Fruit fly (Drosophila melanogaster) whole organism, embryonic: ENCODE results near the gene ZnT35C.
A peak's percentile ranks its signal among the peaks of the same experiment; 100 is the strongest.

Experiments
- CG10147 ChIP-seq: fragments of 200-800 bp; sonication (Bioruptor generic); optimal IDR thresholded peaks from 2 replicates; lab custom pipeline; 2019; ENCODE audit warnings: missing biosample characterization, mild to moderate bottlenecking, missing genetic modification characterization, moderate library complexity
- CG10274 ChIP-seq: fragments of 200-800 bp; sonication (Bioruptor generic); optimal IDR thresholded peaks from 3 replicates; lab custom pipeline; 2017; ENCODE audit warnings: missing biosample characterization, mild to moderate bottlenecking, missing genetic modification characterization
- CG12299 ChIP-seq: fragments of 200-800 bp; sonication (Bioruptor generic); optimal IDR thresholded peaks from 2 replicates; lab custom pipeline; 2018; ENCODE audit warnings: missing biosample characterization, mild to moderate bottlenecking, missing genetic modification characterization
- CG1233 ChIP-seq: fragments of 200-800 bp; sonication (Bioruptor generic); optimal IDR thresholded peaks from 4 replicates; lab custom pipeline; 2018; ENCODE audit warnings: missing biosample characterization, mild to moderate bottlenecking, missing genetic modification characterization
- CG13424 ChIP-seq: fragments of 200-800 bp; sonication (Bioruptor generic); optimal IDR thresholded peaks from 2 replicates; lab custom pipeline; 2019; ENCODE audit warnings: missing biosample characterization, mild to moderate bottlenecking, missing genetic modification characterization, moderate library complexity
- CG14860 ChIP-seq: fragments of 200-800 bp; sonication (Bioruptor generic); IDR thresholded peaks from 3 replicates; pipeline ENCODE4 v1.3.6; 2022; ENCODE audit warnings: missing biosample characterization, missing genetic modification characterization; ENCODE audit not compliant: partially characterized antibody
- CG16779 ChIP-seq: fragments of 200-800 bp; sonication (Bioruptor generic); IDR thresholded peaks from 2 replicates; pipeline ENCODE4 v1.3.6; 2022; ENCODE audit warnings: missing biosample characterization, missing genetic modification characterization
- CG18262 ChIP-seq: fragments of 200-800 bp; optimal IDR thresholded peaks from 3 replicates; lab custom pipeline; 2019; ENCODE audit warnings: missing biosample characterization, mild to moderate bottlenecking, missing genetic modification characterization, moderate library complexity
- CG18619 ChIP-seq: fragments of 200-800 bp; sonication (Bioruptor generic); optimal IDR thresholded peaks from 3 replicates; lab custom pipeline; 2017; ENCODE audit warnings: missing biosample characterization, mild to moderate bottlenecking, missing genetic modification characterization
- CG32532 ChIP-seq: fragments of 200-800 bp; sonication (Bioruptor generic); IDR thresholded peaks from 2 replicates; pipeline ENCODE4 v1.3.6; 2022; ENCODE audit warnings: missing biosample characterization, missing genetic modification characterization
- CG42726 ChIP-seq: fragments of 200-800 bp; sonication (Bioruptor generic); IDR thresholded peaks from 2 replicates; pipeline ENCODE4 v1.3.6; 2022; ENCODE audit warnings: missing biosample characterization, missing genetic modification characterization; ENCODE audit not compliant: partially characterized antibody
- CG8944 ChIP-seq: fragments of 200-800 bp; sonication (Bioruptor generic); optimal IDR thresholded peaks from 3 replicates; lab custom pipeline; 2016; ENCODE audit warnings: missing biosample characterization, missing genetic modification characterization
- CG9437 ChIP-seq: fragments of 200-800 bp; sonication (Bioruptor generic); optimal IDR thresholded peaks from 2 replicates; lab custom pipeline; 2018; ENCODE audit warnings: missing biosample characterization, mild to moderate bottlenecking, missing genetic modification characterization
- Dll ChIP-seq: fragments of 200-800 bp; sonication (Bioruptor generic); IDR thresholded peaks from 4 replicates; pipeline ENCODE4 v1.3.6; 2022; ENCODE audit warnings: missing biosample characterization, missing genetic modification characterization; ENCODE audit not compliant: partially characterized antibody
- E2f1 ChIP-seq: fragments of 200-800 bp; sonication (Bioruptor generic); IDR thresholded peaks from 2 replicates; pipeline ENCODE4 v1.3.6; 2022; ENCODE audit warnings: missing biosample characterization, missing genetic modification characterization
- MESR4 ChIP-seq: fragments of 200-800 bp; sonication (Bioruptor generic); optimal IDR thresholded peaks from 2 replicates; lab custom pipeline; 2018; ENCODE audit warnings: missing biosample characterization, mild to moderate bottlenecking, missing genetic modification characterization, moderate library complexity
- NC2α ChIP-seq: fragments of 200-800 bp; sonication (Bioruptor generic); optimal IDR thresholded peaks from 2 replicates; lab custom pipeline; 2016; ENCODE audit warnings: missing biosample characterization, missing genetic modification characterization
- Poxn ChIP-seq: fragments of 200-800 bp; sonication (Bioruptor generic); IDR thresholded peaks from 2 replicates; pipeline ENCODE4 v1.3.6; 2022; ENCODE audit warnings: missing biosample characterization, missing genetic modification characterization
- Rx ChIP-seq: fragments of 200-800 bp; sonication (Bioruptor generic); IDR thresholded peaks from 2 replicates; pipeline ENCODE4 v1.3.6; 2022; ENCODE audit warnings: missing biosample characterization, missing genetic modification characterization
- Xbp1 ChIP-seq: fragments of 200-800 bp; sonication (Bioruptor generic); optimal IDR thresholded peaks from 3 replicates; lab custom pipeline; 2016; ENCODE audit warnings: missing biosample characterization, mild to moderate bottlenecking, missing genetic modification characterization
- ab ChIP-seq: fragments of 200-800 bp; sonication (Bioruptor generic); optimal IDR thresholded peaks from 2 replicates; lab custom pipeline; 2016; ENCODE audit warnings: missing biosample characterization, missing genetic modification characterization
- amos ChIP-seq: fragments of 200-800 bp; sonication (Bioruptor generic); IDR thresholded peaks from 2 replicates; pipeline ENCODE4 v1.3.6; 2022; ENCODE audit warnings: missing biosample characterization, missing genetic modification characterization; ENCODE audit not compliant: partially characterized antibody
- ash1 ChIP-seq: fragments of 200-800 bp; sonication (Bioruptor generic); optimal IDR thresholded peaks from 2 replicates; lab custom pipeline; 2018; ENCODE audit warnings: missing biosample characterization, mild to moderate bottlenecking, missing genetic modification characterization
- br ChIP-seq: fragments of >200 bp; optimal IDR thresholded peaks from 2 replicates; lab custom pipeline; 2017
- chn ChIP-seq: fragments of 200-800 bp; sonication (Bioruptor generic); optimal IDR thresholded peaks from 2 replicates; lab custom pipeline; 2016; ENCODE audit warnings: missing biosample characterization, missing genetic modification characterization
- ci ChIP-seq: fragments of 200-800 bp; sonication (Bioruptor generic); IDR thresholded peaks from 3 replicates; pipeline ENCODE4 v1.3.6; 2022; ENCODE audit warnings: missing biosample characterization, missing genetic modification characterization
- dati ChIP-seq: fragments of 200-800 bp; sonication (Bioruptor generic); IDR thresholded peaks from 2 replicates; pipeline ENCODE4 v1.3.6; 2022; ENCODE audit warnings: missing biosample characterization, missing genetic modification characterization
- dimm ChIP-seq: fragments of 200-800 bp; sonication (Bioruptor generic); IDR thresholded peaks from 2 replicates; pipeline ENCODE4 v1.3.6; 2022; ENCODE audit warnings: missing biosample characterization, missing genetic modification characterization
- dysf ChIP-seq: fragments of 200-800 bp; sonication (Bioruptor generic); IDR thresholded peaks from 3 replicates; pipeline ENCODE4 v1.3.6; 2022; ENCODE audit warnings: missing biosample characterization, missing genetic modification characterization
- esg ChIP-seq: fragments of 200-800 bp; sonication (Bioruptor generic); conservative IDR thresholded peaks from 2 replicates; pipeline ENCODE4 v1.3.6; 2022; ENCODE audit warnings: missing biosample characterization, missing genetic modification characterization
- exex ChIP-seq: fragments of 200-800 bp; sonication (Bioruptor generic); optimal IDR thresholded peaks from 4 replicates; lab custom pipeline; 2018; ENCODE audit warnings: missing biosample characterization, mild to moderate bottlenecking, missing genetic modification characterization, moderate library complexity
- ftz-f1 ChIP-seq: fragments of 200-800 bp; sonication (Bioruptor generic); optimal IDR thresholded peaks from 2 replicates; lab custom pipeline; 2016; ENCODE audit warnings: missing biosample characterization, missing genetic modification characterization
- gcm2 ChIP-seq: fragments of 200-800 bp; sonication (Bioruptor generic); optimal IDR thresholded peaks from 2 replicates; lab custom pipeline; 2016; ENCODE audit warnings: missing biosample characterization, missing genetic modification characterization
- gt ChIP-seq: fragments of 200-800 bp; sonication (Bioruptor generic); IDR thresholded peaks from 2 replicates; pipeline ENCODE4 v1.3.6; 2022; ENCODE audit warnings: missing biosample characterization, missing genetic modification characterization
- hb ChIP-seq: fragments of 200-800 bp; sonication (Bioruptor generic); IDR thresholded peaks from 3 replicates; pipeline ENCODE4 v1.3.6; 2022; ENCODE audit warnings: missing biosample characterization, missing genetic modification characterization; ENCODE audit not compliant: partially characterized antibody
- hkb ChIP-seq, 2 experiments: fragments of 200-800 bp in 1 of 2; fragments of >200 bp in 1 of 2; sonication (Bioruptor generic) in 1 of 2; IDR thresholded peaks in 1 of 2; optimal IDR thresholded peaks in 1 of 2; 2 replicates each; pipeline versions ENCODE4 v1.3.6 to Lab custom; 2017 to 2022; ENCODE audit warnings: missing biosample characterization in 1 of 2, missing genetic modification characterization in 1 of 2
- hth ChIP-seq: fragments of >200 bp; optimal IDR thresholded peaks from 2 replicates; lab custom pipeline; 2017; ENCODE audit warnings: inconsistent platforms
- mld ChIP-seq: fragments of 200-800 bp; sonication (Bioruptor generic); IDR thresholded peaks from 3 replicates; pipeline ENCODE4 v1.3.6; 2022; ENCODE audit warnings: missing biosample characterization, missing genetic modification characterization; ENCODE audit not compliant: partially characterized antibody
- onecut ChIP-seq: fragments of 200-800 bp; sonication (Bioruptor generic); IDR thresholded peaks from 2 replicates; pipeline ENCODE4 v1.3.6; 2022; ENCODE audit warnings: missing biosample characterization, missing genetic modification characterization
- pan ChIP-seq, 4 experiments: fragments of >200 bp in 3 of 4; fragments of 200-800 bp in 1 of 4; sonication (Bioruptor generic) in 1 of 4; optimal IDR thresholded peaks in 3 of 4; IDR thresholded peaks in 1 of 4; 2 replicates each; pipeline versions ENCODE4 v1.3.6 to Lab custom; 2017 to 2022; ENCODE audit warnings: missing biosample characterization in 2 of 4, missing genetic modification characterization in 2 of 4, mixed read lengths in 1 of 4
- phol ChIP-seq: fragments of 200-800 bp; sonication (Bioruptor generic); optimal IDR thresholded peaks from 3 replicates; lab custom pipeline; 2018; ENCODE audit warnings: missing biosample characterization, mild to moderate bottlenecking, missing genetic modification characterization, moderate library complexity
- pzg ChIP-seq: fragments of 200-800 bp; sonication (Bioruptor generic); optimal IDR thresholded peaks from 3 replicates; lab custom pipeline; 2018; ENCODE audit warnings: missing biosample characterization, mild to moderate bottlenecking, missing genetic modification characterization, moderate library complexity
- repo ChIP-seq: fragments of 200-800 bp; sonication (Bioruptor generic); optimal IDR thresholded peaks from 2 replicates; lab custom pipeline; 2016; ENCODE audit warnings: missing biosample characterization, missing genetic modification characterization
- sens-2 ChIP-seq: fragments of 200-800 bp; sonication (Bioruptor generic); IDR thresholded peaks from 2 replicates; pipeline ENCODE4 v1.3.6; 2022; ENCODE audit warnings: missing biosample characterization, missing genetic modification characterization
- slou ChIP-seq: fragments of 200-800 bp; sonication (Bioruptor generic); optimal IDR thresholded peaks from 3 replicates; lab custom pipeline; 2016; ENCODE audit warnings: missing biosample characterization, missing genetic modification characterization
- slp2 ChIP-seq: fragments of 200-800 bp; sonication (Bioruptor generic); optimal IDR thresholded peaks from 2 replicates; lab custom pipeline; 2016; ENCODE audit warnings: missing biosample characterization, missing genetic modification characterization
- sqz ChIP-seq: fragments of 200-800 bp; sonication (Bioruptor generic); optimal IDR thresholded peaks from 3 replicates; lab custom pipeline; 2018; ENCODE audit warnings: missing biosample characterization, mild to moderate bottlenecking, missing genetic modification characterization
- wdn ChIP-seq: fragments of 200-800 bp; sonication (Bioruptor generic); IDR thresholded peaks from 2 replicates; pipeline ENCODE4 v1.3.6; 2022; ENCODE audit warnings: missing biosample characterization, missing genetic modification characterization
- wek ChIP-seq: fragments of 200-800 bp; sonication (Bioruptor generic); optimal IDR thresholded peaks from 3 replicates; lab custom pipeline; 2018; ENCODE audit warnings: missing biosample characterization, mild to moderate bottlenecking, missing genetic modification characterization, moderate library complexity

Gene ZnT35C

dm6 chr2L:15271757-15272589 lies 24.5 kb upstream of the ZnT35C start, which contains the start of gene Cul3 (continued):
- TF ChIP-seq wek (GFP tag; lab: Kevin White, UChicago) (no peak), gcm2 (GFP tag; lab: Kevin White, UChicago) (no peak), MESR4 (GFP tag; lab: Kevin White, UChicago) (peak; percentile 90), hth (lab: Kevin White, UChicago) (no peak), CG8944 (GFP tag; lab: Kevin White, UChicago) (no peak), E2f1 (GFP tag; lab: Robert Waterston, UW) (no peak), Dll (GFP tag; lab: Robert Waterston, UW) (peak; percentile 85), ci (GFP tag; lab: Robert Waterston, UW) (no peak), gt (no peak), CG10274 (GFP tag; lab: Kevin White, UChicago) (no peak), CG32532 (GFP tag; lab: Robert Waterston, UW) (peak; percentile 40), mld (peak; percentile 68), dati (GFP tag; lab: Robert Waterston, UW) (no peak), br (lab: Kevin White, UChicago) (no peak), ftz-f1 (no peak), CG1233 (GFP tag; lab: Kevin White, UChicago) (no peak), CG13424 (tag; lab: Kevin White, UChicago) (peak; percentile 15), Rx (GFP tag; lab: Robert Waterston, UW) (no peak), Poxn (no peak), sqz (no peak), CG12299 (tag; lab: Kevin White, UChicago) (peak; percentile 3), dimm (GFP tag; lab: Robert Waterston, UW) (no peak), hkb (optimal IDR thresholded peaks at IDR 0.05; lab: Kevin White, UChicago) (no peak), hkb (GFP tag; IDR thresholded peaks at IDR 0.05; lab: Robert Waterston, UW) (no peak), Xbp1 (GFP tag; lab: Kevin White, UChicago) (no peak), CG14860 (GFP tag; lab: Robert Waterston, UW) (peak; percentile 63; the same call in 2 of the 3 replicates), CG10147 (GFP tag; lab: Kevin White, UChicago) (no peak), CG18262 (peak; percentile 52), esg (no peak), pan (optimal IDR thresholded peaks at IDR 0.05; lab: Kevin White, UChicago) (no peak), pan (GFP tag; optimal IDR thresholded peaks at IDR 0.05 in 1 of 2, IDR thresholded peaks at IDR 0.05 in 1 of 2) (no peak), hb (peak; percentile 75), wdn (no peak), CG42726 (GFP tag; lab: Robert Waterston, UW) (peak; percentile 77), exex (tag; lab: Kevin White, UChicago) (no peak), amos (GFP tag; lab: Robert Waterston, UW) (peak; percentile 83), pzg (GFP tag; lab: Kevin White, UChicago) (peak; percentile 35), ab (GFP tag; lab: Kevin White, UChicago) (no peak), NC2α (GFP tag; lab: Kevin White, UChicago) (no peak), onecut (GFP tag; lab: Robert Waterston, UW) (peak; percentile 14; the same call in 1 of the 2 replicates), slp2 (no peak), repo (GFP tag; lab: Kevin White, UChicago) (no peak), sens-2 (GFP tag; lab: Robert Waterston, UW) (no peak), CG16779 (no peak), ash1 (GFP tag; lab: Kevin White, UChicago) (no peak), CG18619 (GFP tag; lab: Kevin White, UChicago) (no peak), slou (no peak), chn (no peak), CG9437 (GFP tag; lab: Kevin White, UChicago) (peak; percentile 13), dysf (GFP tag; lab: Robert Waterston, UW) (no peak), phol (tag; lab: Kevin White, UChicago) (peak; percentile 22)
